Worm (Caenorhabditis elegans): ENCODE measurements around the gene C04B4.6.

ce11 chrX:12241457-12241856, 34.0 kb downstream of the C04B4.6 start, which contains the start of gene cest-3:
- no peak for TF ChIP-seq nhr-77 (tag; optimal IDR thresholded peaks at IDR 0.05)
- TF ChIP-seq ceh-82 (tag; optimal IDR thresholded peaks at IDR 0.05), result no peak
- TF ChIP-seq alr-1 (tag; optimal IDR thresholded peaks at IDR 0.05), result no peak
- TF ChIP-seq dmd-4 (tag; optimal IDR thresholded peaks at IDR 0.05), result no peak
- no peak for TF ChIP-seq elt-3 (tag; optimal IDR thresholded peaks at IDR 0.05)
- TF ChIP-seq nhr-23 (tag; optimal IDR thresholded peaks at IDR 0.05), result no peak

Data from whole organism, L2 larva.